Worm (Caenorhabditis elegans): ENCODE results near the gene T28F3.5.
A peak's percentile ranks its signal among the peaks of the same experiment; 100 is the strongest.

T28F3.5 gene

ce11 chrIV:17333542-17334281 is 39.1 kb downstream of the T28F3.5 start, which contains the start of gene C49C3.15 (continued):
- TF ChIP-seq madf-6 (GFP tag; IDR thresholded peaks at IDR 0.05) = no peak
- TF ChIP-seq mxl-1 (tag; optimal IDR thresholded peaks at IDR 0.05) = no peak
- TF ChIP-seq tbp1 (GFP tag; optimal IDR thresholded peaks at IDR 0.05) = no peak
- no peak for TF ChIP-seq pbrm-1 (GFP tag; IDR thresholded peaks at IDR 0.05)
- no peak for TF ChIP-seq F52B5.7 (tag; optimal IDR thresholded peaks at IDR 0.05)
- no peak for TF ChIP-seq ama-1 (optimal IDR thresholded peaks at IDR 0.05)
- TF ChIP-seq ama-1 (GFP tag; optimal IDR thresholded peaks at IDR 0.05) = peak in 1 of 2 experiments; percentile 21
- no peak for TF ChIP-seq sea-2 (GFP tag; IDR thresholded peaks at IDR 0.05)
- peak; percentile 71 for TF ChIP-seq attf-5 (GFP tag; optimal IDR thresholded peaks at IDR 0.05)
- TF ChIP-seq dpl-1 (GFP tag; optimal IDR thresholded peaks at IDR 0.05) = no peak
- no peak for TF ChIP-seq ets-4 (GFP tag; optimal IDR thresholded peaks at IDR 0.05)
- TF ChIP-seq lag-1 (GFP tag; IDR thresholded peaks at IDR 0.05) = no peak
- TF ChIP-seq snpc-4 (GFP tag; optimal IDR thresholded peaks at IDR 0.05) = no peak
- TF ChIP-seq snpc-4 (tag; optimal IDR thresholded peaks at IDR 0.05) = peak in 1 of 4 experiments; percentile 52
- no peak for TF ChIP-seq him-1 (tag; optimal IDR thresholded peaks at IDR 0.05)
- TF ChIP-seq F23B12.7 (tag; optimal IDR thresholded peaks at IDR 0.05; ENCODE audit: insufficient read depth) = peak; percentile 20
- TF ChIP-seq Y53F4B.3 (GFP tag; IDR thresholded peaks at IDR 0.05) = no peak
- TF ChIP-seq F33H1.4 (GFP tag; IDR thresholded peaks at IDR 0.05) = no peak
- TF ChIP-seq F37B4.10 (GFP tag; IDR thresholded peaks at IDR 0.05) = no peak
- no peak for TF ChIP-seq let-526 (GFP tag; IDR thresholded peaks at IDR 0.05)
- peak; percentile 15 for TF ChIP-seq nhr-80 (tag; optimal IDR thresholded peaks at IDR 0.05)
- no peak for TF ChIP-seq nhr-120 (GFP tag; IDR thresholded peaks at IDR 0.05)
- TF ChIP-seq fkh-3 (tag; optimal IDR thresholded peaks at IDR 0.05) = no peak
- TF ChIP-seq C17E4.6 (GFP tag; IDR thresholded peaks at IDR 0.05) = no peak
- TF ChIP-seq zim-3 (tag; optimal IDR thresholded peaks at IDR 0.05) = no peak
- no peak for TF ChIP-seq mes-4 (tag; optimal IDR thresholded peaks at IDR 0.05)
- no peak for TF ChIP-seq Y67H2A.10 (GFP tag; conservative IDR thresholded peaks at IDR 0.05)
- no peak for TF ChIP-seq akir-1 (GFP tag; optimal IDR thresholded peaks at IDR 0.05)
- no peak for TF ChIP-seq let-607 (tag; optimal IDR thresholded peaks at IDR 0.05)
- TF ChIP-seq efl-1 (GFP tag; optimal IDR thresholded peaks at IDR 0.05) = no peak
- no peak for TF ChIP-seq hrde-1 (tag; optimal IDR thresholded peaks at IDR 0.05; ENCODE audit: borderline replicate concordance)

DNA sequence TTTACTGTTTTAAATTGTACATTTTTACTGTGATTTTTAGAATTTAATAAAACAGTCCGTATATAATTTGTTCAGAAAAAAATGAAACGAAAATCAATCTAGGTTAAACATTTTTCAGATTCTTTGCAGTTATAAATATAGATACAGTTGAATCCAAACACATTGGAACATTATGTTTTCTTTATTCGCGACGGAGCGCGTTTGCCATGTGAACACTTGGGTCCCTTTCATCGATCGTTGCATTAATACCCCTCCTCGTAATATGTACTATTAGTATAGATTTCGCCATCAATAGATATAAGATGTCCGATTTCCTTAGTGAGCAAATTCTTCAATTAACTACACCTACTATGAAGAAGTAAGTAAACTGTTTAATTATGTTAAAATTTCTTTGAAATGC is 40.4 kb downstream of the T28F3.5 start, which contains the start of gene C49C3.8:
Gene C49C3.8 (plus strand): TSS at position 173 of the 400 bp plus-strand sequence.
- TF ChIP-seq F33H1.4 (GFP tag; IDR thresholded peaks at IDR 0.05) = no peak
- TF ChIP-seq T07F8.4 (tag; optimal IDR thresholded peaks at IDR 0.05) = no peak
- TF ChIP-seq B0261.1 (tag; optimal IDR thresholded peaks at IDR 0.05) = no peak
- TF ChIP-seq mxl-1 (tag; optimal IDR thresholded peaks at IDR 0.05) = no peak
- TF ChIP-seq Y53G8AR.9 (GFP tag; conservative IDR thresholded peaks at IDR 0.05) = no peak
- no peak for TF ChIP-seq tbx-9 (tag; optimal IDR thresholded peaks at IDR 0.05; ENCODE audit: borderline replicate concordance)
- no peak for TF ChIP-seq snpc-1.1 (tag; optimal IDR thresholded peaks at IDR 0.05; ENCODE audit: insufficient read depth)
- TF ChIP-seq B0019.2 (GFP tag; conservative IDR thresholded peaks at IDR 0.05) = no peak
- no peak for TF ChIP-seq dpl-1 (GFP tag; optimal IDR thresholded peaks at IDR 0.05)
- TF ChIP-seq gei-17 (GFP tag; optimal IDR thresholded peaks at IDR 0.05) = no peak
- no peak for TF ChIP-seq lag-1 (GFP tag; IDR thresholded peaks at IDR 0.05)
- TF ChIP-seq mes-4 (tag; optimal IDR thresholded peaks at IDR 0.05) = no peak

Data from whole organism, young adult.